Worm (Caenorhabditis elegans) whole organism, L3 larva: ENCODE results near the gene Y39A1A.27.

Experiments used
- R02D3.7 ChIP-seq: fragments of 150-350 bp; optimal IDR thresholded peaks from 2 replicates; lab custom pipeline; 2014; ENCODE audit warnings: missing biosample characterization, missing genetic modification characterization
- ZK546.5 ChIP-seq: sonication (generic microtip); optimal IDR thresholded peaks from 2 replicates; lab custom pipeline; 2017; ENCODE audit warnings: missing biosample characterization, missing genetic modification characterization
- aly-2 ChIP-seq: fragments of 150-350 bp; optimal IDR thresholded peaks from 2 replicates; lab custom pipeline; 2014; ENCODE audit warnings: missing biosample characterization, missing genetic modification characterization
- ceh-16 ChIP-seq: sonication (generic microtip); optimal IDR thresholded peaks from 2 replicates; lab custom pipeline; 2017; ENCODE audit warnings: missing biosample characterization, missing genetic modification characterization
- ceh-28 ChIP-seq: fragments of 150-350 bp; optimal IDR thresholded peaks from 2 replicates; lab custom pipeline; 2014; ENCODE audit warnings: missing biosample characterization, missing genetic modification reagents, missing genetic modification characterization
- ceh-82 ChIP-seq: fragments of 150-350 bp; optimal IDR thresholded peaks from 2 replicates; lab custom pipeline; 2014; ENCODE audit warnings: missing biosample characterization, missing genetic modification characterization
- ceh-9 ChIP-seq: sonication (generic microtip); optimal IDR thresholded peaks from 2 replicates; lab custom pipeline; 2018; ENCODE audit warnings: missing biosample characterization, missing genetic modification characterization
- egl-27 ChIP-seq: sonication (generic microtip); optimal IDR thresholded peaks from 4 replicates; lab custom pipeline; 2017; ENCODE audit warnings: missing biosample characterization, missing genetic modification reagents, missing genetic modification characterization
- egl-5 ChIP-seq: fragments of 150-350 bp; optimal IDR thresholded peaks from 2 replicates; lab custom pipeline; 2017; ENCODE audit warnings: missing biosample characterization, missing genetic modification reagents, missing genetic modification characterization, inconsistent platforms
- elt-1 ChIP-seq: fragments of 150-350 bp; optimal IDR thresholded peaks from 2 replicates; lab custom pipeline; 2014; ENCODE audit warnings: missing biosample characterization, missing genetic modification characterization
- elt-2 ChIP-seq: sonication (generic microtip); optimal IDR thresholded peaks from 2 replicates; lab custom pipeline; 2016; ENCODE audit warnings: missing genetic modification reagents, mild to moderate bottlenecking, missing genetic modification characterization, missing compliant biosample characterization
- fkh-10 ChIP-seq: sonication (generic microtip); optimal IDR thresholded peaks from 2 replicates; lab custom pipeline; 2017; ENCODE audit warnings: missing biosample characterization, missing genetic modification reagents, missing genetic modification characterization
- fos-1 ChIP-seq: fragments of 150-350 bp; optimal IDR thresholded peaks from 2 replicates; lab custom pipeline; 2014; ENCODE audit warnings: missing biosample characterization, missing genetic modification characterization
- hmg-11 ChIP-seq: sonication (generic microtip); optimal IDR thresholded peaks from 2 replicates; lab custom pipeline; 2016; ENCODE audit warnings: missing genetic modification characterization, missing compliant biosample characterization
- jun-1 ChIP-seq: fragments of 150-350 bp; optimal IDR thresholded peaks from 2 replicates; lab custom pipeline; 2014; ENCODE audit warnings: missing biosample characterization, missing genetic modification reagents, missing genetic modification characterization
- lin-15B ChIP-seq: fragments of 150-350 bp; optimal IDR thresholded peaks from 2 replicates; lab custom pipeline; 2014; ENCODE audit warnings: missing biosample characterization, missing genetic modification characterization
- lin-39 ChIP-seq: fragments of 150-350 bp; optimal IDR thresholded peaks from 2 replicates; lab custom pipeline; 2018; ENCODE audit warnings: missing biosample characterization, missing genetic modification reagents, missing genetic modification characterization
- lsy-12 ChIP-seq: sonication (generic microtip); optimal IDR thresholded peaks from 2 replicates; lab custom pipeline; 2016; ENCODE audit warnings: mild to moderate bottlenecking, missing genetic modification characterization, missing compliant biosample characterization
- mdl-1 ChIP-seq: fragments of 150-350 bp; optimal IDR thresholded peaks from 2 replicates; lab custom pipeline; 2014; ENCODE audit warnings: missing biosample characterization, missing genetic modification characterization
- mml-1 ChIP-seq: fragments of 150-350 bp; sonication (generic microtip); optimal IDR thresholded peaks from 3 replicates; lab custom pipeline; 2014; ENCODE audit warnings: missing biosample characterization, missing genetic modification characterization
- nhr-23 ChIP-seq: fragments of 150-350 bp; optimal IDR thresholded peaks from 2 replicates; lab custom pipeline; 2014; ENCODE audit warnings: missing biosample characterization, missing genetic modification reagents, missing genetic modification characterization
- nhr-25 ChIP-seq: sonication (generic microtip); optimal IDR thresholded peaks from 2 replicates; lab custom pipeline; 2017; ENCODE audit warnings: missing biosample characterization, missing genetic modification characterization
- nhr-28 ChIP-seq: fragments of 150-350 bp; optimal IDR thresholded peaks from 2 replicates; lab custom pipeline; 2014; ENCODE audit warnings: missing biosample characterization, missing genetic modification characterization
- nhr-67 ChIP-seq: fragments of 150-350 bp; optimal IDR thresholded peaks from 2 replicates; lab custom pipeline; 2014; ENCODE audit warnings: missing biosample characterization, missing genetic modification characterization
- nhr-77 ChIP-seq: fragments of 150-350 bp; optimal IDR thresholded peaks from 2 replicates; lab custom pipeline; 2014; ENCODE audit warnings: missing biosample characterization, missing genetic modification characterization
- pha-4 ChIP-seq: fragments of 150-350 bp; optimal IDR thresholded peaks from 2 replicates; lab custom pipeline; 2014; ENCODE audit warnings: missing biosample characterization, missing genetic modification reagents, missing genetic modification characterization
- sea-2 ChIP-seq: fragments of 150-350 bp; sonication (generic microtip); optimal IDR thresholded peaks from 4 replicates; lab custom pipeline; 2014; ENCODE audit warnings: missing biosample characterization, missing genetic modification reagents, missing genetic modification characterization
- skn-1 ChIP-seq: fragments of 150-350 bp; optimal IDR thresholded peaks from 2 replicates; lab custom pipeline; 2014; ENCODE audit warnings: missing biosample characterization, missing genetic modification characterization
- tbx-2 ChIP-seq: sonication (generic microtip); optimal IDR thresholded peaks from 2 replicates; lab custom pipeline; 2016; ENCODE audit warnings: mild to moderate bottlenecking, missing genetic modification characterization, missing compliant biosample characterization
- zag-1 ChIP-seq: fragments of 150-350 bp; optimal IDR thresholded peaks from 2 replicates; lab custom pipeline; 2014; ENCODE audit warnings: missing biosample characterization, missing genetic modification characterization
- ztf-11 ChIP-seq: fragments of 150-350 bp; optimal IDR thresholded peaks from 2 replicates; lab custom pipeline; 2014; ENCODE audit warnings: missing biosample characterization, missing genetic modification characterization
- ztf-4 ChIP-seq: fragments of 150-350 bp; optimal IDR thresholded peaks from 2 replicates; lab custom pipeline; 2014; ENCODE audit warnings: missing biosample characterization, missing genetic modification characterization

Y39A1A.27 gene

DNA sequence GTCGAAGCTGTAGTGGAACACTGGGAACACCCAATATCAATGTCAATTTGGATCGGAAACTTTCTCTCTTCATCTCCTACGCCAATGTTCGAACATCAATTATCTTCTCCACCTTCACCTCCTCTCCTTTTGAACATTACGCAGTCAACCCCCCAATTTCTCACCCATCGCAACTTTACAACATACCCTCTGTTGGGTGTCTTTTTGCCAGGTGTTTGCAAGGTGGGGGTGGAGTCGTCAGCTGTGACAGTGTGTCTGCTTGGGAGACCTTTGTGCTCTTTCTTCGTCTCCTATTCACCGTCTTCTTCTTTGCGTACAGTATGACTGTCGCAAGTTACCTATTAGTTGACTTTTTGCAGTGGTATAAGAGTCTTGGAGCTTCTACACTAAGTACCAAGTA lies 27.9 kb downstream of the Y39A1A.27 start:
- TF ChIP-seq ceh-28 (tag; lab: Kevin White, UChicago) (no peak), skn-1 (no peak), nhr-28 (tag; lab: Kevin White, UChicago) (no peak), nhr-77 (no peak), pha-4 (no peak)

DNA sequence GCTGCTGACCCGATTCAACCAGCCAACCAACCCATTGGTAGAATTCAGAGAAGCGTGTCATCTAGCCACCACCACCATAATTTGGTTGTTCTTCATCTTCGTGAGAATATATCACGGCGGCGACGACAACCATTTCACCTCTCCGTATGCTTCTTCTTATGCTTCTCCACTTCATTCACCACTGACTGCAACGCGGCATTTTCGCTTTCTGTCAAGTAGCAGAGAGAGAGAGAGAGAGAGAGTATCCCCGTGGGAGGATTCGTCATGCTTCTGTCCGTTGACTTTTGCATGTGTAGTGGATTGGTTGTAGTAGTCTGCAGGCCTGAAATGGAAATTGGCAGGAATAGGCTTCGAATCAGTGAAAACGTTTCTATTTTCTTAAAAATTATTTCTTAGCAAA lies 33.1 kb downstream of the Y39A1A.27 start:
- TF ChIP-seq egl-27 (tag; lab: Kevin White, UChicago) (no peak), mdl-1 (no peak), ztf-4 (tag; lab: Kevin White, UChicago) (no peak), lin-15B (tag; lab: Kevin White, UChicago) (no peak), zag-1 (no peak), fkh-10 (GFP tag; lab: Kevin White, UChicago) (no peak), ztf-11 (tag; lab: Kevin White, UChicago) (no peak), fos-1 (tag; lab: Kevin White, UChicago) (no peak), ZK546.5 (tag; lab: Kevin White, UChicago) (no peak), egl-5 (tag; lab: Kevin White, UChicago) (no peak)

DNA sequence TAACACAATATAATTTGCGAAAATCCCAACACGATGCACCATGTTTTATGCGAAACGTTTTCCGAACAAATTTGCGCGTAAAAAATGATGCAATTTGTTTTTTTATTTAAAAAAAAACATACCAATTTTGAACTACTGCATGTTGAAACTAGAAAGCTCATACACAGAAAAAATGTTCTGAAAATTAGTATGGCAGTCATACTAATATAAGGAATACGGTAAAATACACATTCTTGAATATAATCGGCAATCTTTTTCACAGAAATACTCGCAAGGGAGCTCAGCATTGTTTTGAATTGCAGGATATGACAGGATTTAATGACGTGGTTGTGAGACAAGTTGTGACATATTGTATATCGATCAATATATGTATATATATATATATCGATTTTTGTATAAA lies 40.2 kb downstream of the Y39A1A.27 start, which contains the start of gene Y39A1A.16:
TSS of gene Y39A1A.16 (plus strand) at position 301 of the 400 bp plus-strand sequence.
- TF ChIP-seq ztf-11 (tag; lab: Kevin White, UChicago) (no peak), ceh-82 (tag; lab: Kevin White, UChicago) (no peak), elt-1 (tag; lab: Kevin White, UChicago) (no peak), hmg-11 (tag; lab: Kevin White, UChicago) (no peak), aly-2 (tag; lab: Kevin White, UChicago) (no peak), jun-1 (tag; lab: Kevin White, UChicago) (no peak), nhr-25 (tag; lab: Kevin White, UChicago) (no peak), tbx-2 (no peak), ZK546.5 (tag; lab: Kevin White, UChicago) (no peak), sea-2 (GFP tag; lab: Kevin White, UChicago) (no peak), nhr-23 (tag; lab: Kevin White, UChicago) (no peak), lsy-12 (tag; lab: Kevin White, UChicago) (no peak), ceh-9 (tag; lab: Kevin White, UChicago) (no peak), lin-39 (no peak), nhr-67 (tag; lab: Kevin White, UChicago) (no peak), R02D3.7 (no peak), ceh-16 (tag; lab: Kevin White, UChicago) (no peak), mml-1 (tag; lab: Kevin White, UChicago) (no peak)

DNA sequence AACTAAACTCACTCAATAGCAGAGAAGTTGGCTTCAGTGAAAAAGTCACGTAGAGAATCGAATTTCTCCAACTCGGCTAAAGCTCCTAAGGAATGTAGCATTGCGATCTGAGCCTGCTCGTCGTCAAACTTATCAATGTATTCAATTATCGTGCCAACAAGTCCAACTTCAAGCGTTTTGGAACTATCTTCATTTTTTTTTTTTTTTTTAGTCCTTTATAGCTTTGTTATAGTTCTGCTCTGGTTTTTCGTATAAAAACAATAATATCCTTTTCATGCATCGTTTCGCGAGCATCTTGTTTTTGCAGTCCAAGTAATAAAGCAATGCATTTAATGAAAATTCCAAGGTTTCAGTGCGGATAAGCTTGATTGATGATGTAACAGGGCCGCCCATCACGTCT lies 50.3 kb downstream of the Y39A1A.27 start, which contains the start of gene Y39A1A.31:
TSS of gene Y39A1A.31 (minus strand) at position 101 of the 400 bp plus-strand sequence.
- TF ChIP-seq ceh-82 (tag; lab: Kevin White, UChicago) (no peak), ceh-28 (tag; lab: Kevin White, UChicago) (no peak), elt-2 (tag; lab: Kevin White, UChicago) (no peak), nhr-67 (tag; lab: Kevin White, UChicago) (no peak), egl-5 (tag; lab: Kevin White, UChicago) (no peak), pha-4 (no peak)
